Worm (Caenorhabditis elegans) whole organism, L3 larva: ENCODE measurements around the gene irld-2.

Experiments used
- R02D3.7 ChIP-seq: fragments of 150-350 bp; optimal IDR thresholded peaks from 2 replicates; lab custom pipeline; 2014; ENCODE audit warnings: missing biosample characterization, missing genetic modification characterization
- aly-2 ChIP-seq: fragments of 150-350 bp; optimal IDR thresholded peaks from 2 replicates; lab custom pipeline; 2014; ENCODE audit warnings: missing biosample characterization, missing genetic modification characterization
- ceh-28 ChIP-seq: fragments of 150-350 bp; optimal IDR thresholded peaks from 2 replicates; lab custom pipeline; 2014; ENCODE audit warnings: missing biosample characterization, missing genetic modification reagents, missing genetic modification characterization
- ceh-82 ChIP-seq: fragments of 150-350 bp; optimal IDR thresholded peaks from 2 replicates; lab custom pipeline; 2014; ENCODE audit warnings: missing biosample characterization, missing genetic modification characterization
- ceh-9 ChIP-seq: sonication (generic microtip); optimal IDR thresholded peaks from 2 replicates; lab custom pipeline; 2018; ENCODE audit warnings: missing biosample characterization, missing genetic modification characterization
- daf-12 ChIP-seq: fragments of 150-350 bp; optimal IDR thresholded peaks from 2 replicates; lab custom pipeline; 2014; ENCODE audit warnings: missing biosample characterization, missing genetic modification reagents, missing genetic modification characterization
- egl-27 ChIP-seq: sonication (generic microtip); optimal IDR thresholded peaks from 4 replicates; lab custom pipeline; 2017; ENCODE audit warnings: missing biosample characterization, missing genetic modification reagents, missing genetic modification characterization
- egl-5 ChIP-seq: fragments of 150-350 bp; optimal IDR thresholded peaks from 2 replicates; lab custom pipeline; 2017; ENCODE audit warnings: missing biosample characterization, missing genetic modification reagents, missing genetic modification characterization, inconsistent platforms
- elt-1 ChIP-seq: fragments of 150-350 bp; optimal IDR thresholded peaks from 2 replicates; lab custom pipeline; 2014; ENCODE audit warnings: missing biosample characterization, missing genetic modification characterization
- elt-2 ChIP-seq: sonication (generic microtip); optimal IDR thresholded peaks from 2 replicates; lab custom pipeline; 2016; ENCODE audit warnings: missing genetic modification reagents, mild to moderate bottlenecking, missing genetic modification characterization, missing compliant biosample characterization
- elt-3 ChIP-seq, 3 experiments: fragments of 150-350 bp in 1 of 3; sonication (generic microtip) in 2 of 3; optimal IDR thresholded peaks; 2 replicates in 2 of 3; 4 replicates in 1 of 3; lab custom pipeline; 2014 to 2017; ENCODE audit warnings: missing biosample characterization in 3 of 3, missing genetic modification characterization in 3 of 3
- eor-1 ChIP-seq, 2 experiments: fragments of 150-350 bp; optimal IDR thresholded peaks; 2 replicates each; lab custom pipeline; 2014 to 2018; ENCODE audit warnings: missing biosample characterization in 2 of 2, missing genetic modification characterization in 2 of 2
- fkh-10 ChIP-seq: sonication (generic microtip); optimal IDR thresholded peaks from 2 replicates; lab custom pipeline; 2017; ENCODE audit warnings: missing biosample characterization, missing genetic modification reagents, missing genetic modification characterization
- fos-1 ChIP-seq: fragments of 150-350 bp; optimal IDR thresholded peaks from 2 replicates; lab custom pipeline; 2014; ENCODE audit warnings: missing biosample characterization, missing genetic modification characterization
- hmg-11 ChIP-seq: sonication (generic microtip); optimal IDR thresholded peaks from 2 replicates; lab custom pipeline; 2016; ENCODE audit warnings: missing genetic modification characterization, missing compliant biosample characterization
- jun-1 ChIP-seq: fragments of 150-350 bp; optimal IDR thresholded peaks from 2 replicates; lab custom pipeline; 2014; ENCODE audit warnings: missing biosample characterization, missing genetic modification reagents, missing genetic modification characterization
- lin-15B ChIP-seq: fragments of 150-350 bp; optimal IDR thresholded peaks from 2 replicates; lab custom pipeline; 2014; ENCODE audit warnings: missing biosample characterization, missing genetic modification characterization
- lin-39 ChIP-seq: fragments of 150-350 bp; optimal IDR thresholded peaks from 2 replicates; lab custom pipeline; 2018; ENCODE audit warnings: missing biosample characterization, missing genetic modification reagents, missing genetic modification characterization
- lsy-12 ChIP-seq: sonication (generic microtip); optimal IDR thresholded peaks from 2 replicates; lab custom pipeline; 2016; ENCODE audit warnings: mild to moderate bottlenecking, missing genetic modification characterization, missing compliant biosample characterization
- mml-1 ChIP-seq: fragments of 150-350 bp; sonication (generic microtip); optimal IDR thresholded peaks from 3 replicates; lab custom pipeline; 2014; ENCODE audit warnings: missing biosample characterization, missing genetic modification characterization
- nfya-1 ChIP-seq: sonication (generic microtip); optimal IDR thresholded peaks from 2 replicates; lab custom pipeline; 2017; ENCODE audit warnings: missing genetic modification characterization, mild to moderate bottlenecking, missing compliant biosample characterization, antibody characterized with exemption, moderate library complexity; ENCODE audit not compliant: insufficient read depth
- nhr-23 ChIP-seq: fragments of 150-350 bp; optimal IDR thresholded peaks from 2 replicates; lab custom pipeline; 2014; ENCODE audit warnings: missing biosample characterization, missing genetic modification reagents, missing genetic modification characterization
- nhr-25 ChIP-seq: sonication (generic microtip); optimal IDR thresholded peaks from 2 replicates; lab custom pipeline; 2017; ENCODE audit warnings: missing biosample characterization, missing genetic modification characterization
- nhr-28 ChIP-seq: fragments of 150-350 bp; optimal IDR thresholded peaks from 2 replicates; lab custom pipeline; 2014; ENCODE audit warnings: missing biosample characterization, missing genetic modification characterization
- nhr-43 ChIP-seq: sonication (generic microtip); optimal IDR thresholded peaks from 2 replicates; lab custom pipeline; 2016; ENCODE audit warnings: mild to moderate bottlenecking, missing genetic modification characterization, missing compliant biosample characterization; ENCODE audit not compliant: poor library complexity, severe bottlenecking
- nhr-76 ChIP-seq: fragments of 150-350 bp; sonication (generic microtip); optimal IDR thresholded peaks from 5 replicates; lab custom pipeline; 2014; ENCODE audit warnings: missing biosample characterization, missing genetic modification characterization
- pha-4 ChIP-seq: fragments of 150-350 bp; optimal IDR thresholded peaks from 2 replicates; lab custom pipeline; 2014; ENCODE audit warnings: missing biosample characterization, missing genetic modification reagents, missing genetic modification characterization
- pqm-1 ChIP-seq: fragments of 150-350 bp; optimal IDR thresholded peaks from 2 replicates; lab custom pipeline; 2017; ENCODE audit warnings: missing biosample characterization, missing genetic modification characterization, inconsistent platforms
- sea-2 ChIP-seq: fragments of 150-350 bp; sonication (generic microtip); optimal IDR thresholded peaks from 4 replicates; lab custom pipeline; 2014; ENCODE audit warnings: missing biosample characterization, missing genetic modification reagents, missing genetic modification characterization
- skn-1 ChIP-seq: fragments of 150-350 bp; optimal IDR thresholded peaks from 2 replicates; lab custom pipeline; 2014; ENCODE audit warnings: missing biosample characterization, missing genetic modification characterization
- snpc-4 ChIP-seq: fragments of 150-350 bp; optimal IDR thresholded peaks from 2 replicates; lab custom pipeline; 2014; ENCODE audit warnings: missing biosample characterization, missing genetic modification characterization
- tbx-2 ChIP-seq: sonication (generic microtip); optimal IDR thresholded peaks from 2 replicates; lab custom pipeline; 2016; ENCODE audit warnings: mild to moderate bottlenecking, missing genetic modification characterization, missing compliant biosample characterization
- unc-39 ChIP-seq: sonication (generic microtip); optimal IDR thresholded peaks from 4 replicates; lab custom pipeline; 2017; ENCODE audit warnings: missing biosample characterization, missing genetic modification characterization
- unc-62 ChIP-seq: fragments of 150-350 bp; sonication (generic microtip); optimal IDR thresholded peaks from 4 replicates; lab custom pipeline; 2014; ENCODE audit warnings: missing biosample characterization, missing genetic modification reagents, missing genetic modification characterization
- ztf-11 ChIP-seq: fragments of 150-350 bp; optimal IDR thresholded peaks from 2 replicates; lab custom pipeline; 2014; ENCODE audit warnings: missing biosample characterization, missing genetic modification characterization

The irld-2 gene

DNA sequence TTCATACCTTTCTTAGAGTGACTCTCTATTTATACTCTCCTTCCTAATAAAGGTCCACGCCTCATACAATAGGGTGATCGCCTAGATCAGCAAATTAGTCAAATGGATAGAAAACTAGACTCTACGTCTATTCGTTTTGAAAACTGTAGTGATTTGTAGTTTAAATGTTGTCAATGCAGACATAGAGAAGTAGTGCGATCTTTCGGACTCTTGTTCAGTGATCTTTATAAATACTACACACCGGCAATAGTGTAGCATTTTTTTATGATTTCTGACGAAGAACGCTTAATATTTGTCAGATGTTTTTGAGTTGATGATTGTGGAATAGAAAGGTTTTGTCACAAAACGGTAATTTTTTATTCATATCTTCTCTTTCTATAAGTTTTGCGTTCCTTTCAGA is 16.4 kb upstream of the irld-2 start:
- peak; percentile 4 for TF ChIP-seq elt-2 (tag; lab: Kevin White, UChicago)
- no peak for TF ChIP-seq ceh-28 (tag; lab: Kevin White, UChicago)

DNA sequence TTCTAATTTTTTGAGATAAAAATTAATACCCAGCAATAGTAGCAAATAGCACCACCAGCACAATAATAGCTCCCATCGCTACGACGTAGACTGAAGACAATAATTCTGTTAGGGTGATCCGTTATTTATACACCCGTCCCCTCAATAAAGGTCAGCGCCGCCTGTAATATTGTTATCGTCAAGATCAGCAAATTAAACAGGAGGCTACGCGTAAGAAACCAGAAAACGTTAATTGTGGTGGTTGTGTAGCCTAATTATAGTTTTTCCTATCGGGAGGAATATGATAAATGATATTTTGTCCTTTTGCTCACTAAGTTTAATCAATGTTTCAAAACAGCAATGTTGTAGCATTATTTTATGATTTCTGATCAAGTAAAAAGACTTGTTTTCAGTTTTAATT is 14.7 kb upstream of the irld-2 start, which contains the start of the genes cyp-13B1 and C29F7.1:
cyp-13B1 (minus strand) TSS at position 101 of the 400 bp plus-strand sequence.
C29F7.1 (plus strand) TSS at position 394 of the 400 bp plus-strand sequence.
- no peak for TF ChIP-seq jun-1 (tag; lab: Kevin White, UChicago)
- peak; percentile 47 for TF ChIP-seq elt-2 (tag; lab: Kevin White, UChicago)
- TF ChIP-seq pqm-1 (tag; lab: Kevin White, UChicago) = peak; percentile 50

DNA sequence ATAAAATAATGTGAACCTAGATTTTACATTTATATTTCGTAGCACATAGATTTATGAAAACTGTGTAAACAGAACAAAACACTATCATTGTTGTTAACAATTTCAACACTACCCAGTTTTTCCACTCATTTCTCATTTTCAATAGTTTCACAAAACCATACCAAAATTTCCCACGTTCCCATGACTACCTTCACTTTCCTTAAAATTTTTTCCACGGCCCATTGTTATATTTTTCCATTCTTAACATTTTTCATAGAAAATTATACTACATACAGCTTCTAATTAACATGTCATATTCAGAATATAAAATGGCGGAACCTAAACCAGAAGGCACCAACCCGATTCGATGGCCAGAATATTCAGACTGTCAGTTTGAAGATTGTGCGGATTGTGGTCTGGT is 6.9 kb upstream of the irld-2 start, which contains the start of gene F02C12.1:
F02C12.1 (plus strand) TSS at position 301 of the 400 bp plus-strand sequence.
- TF ChIP-seq jun-1 (tag; lab: Kevin White, UChicago) = no peak
- TF ChIP-seq unc-39 (tag; lab: Kevin White, UChicago) = no peak
- TF ChIP-seq nhr-76 = no peak
- TF ChIP-seq lin-15B (tag; lab: Kevin White, UChicago) = no peak
- TF ChIP-seq unc-62 (GFP tag; lab: Kevin White, UChicago) = no peak
- no peak for TF ChIP-seq elt-3 (tag; optimal IDR thresholded peaks at IDR 0.05; lab: Kevin White, UChicago)
- no peak for TF ChIP-seq ceh-28 (tag; lab: Kevin White, UChicago)
- TF ChIP-seq aly-2 (tag; lab: Kevin White, UChicago) = no peak
- no peak for TF ChIP-seq nfya-1 (tag; lab: Kevin White, UChicago)
- no peak for TF ChIP-seq fos-1 (tag; lab: Kevin White, UChicago)
- no peak for TF ChIP-seq snpc-4 (tag; lab: Kevin White, UChicago)
- TF ChIP-seq elt-1 (tag; lab: Kevin White, UChicago) = no peak
- TF ChIP-seq nhr-25 (tag; lab: Kevin White, UChicago) = no peak
- no peak for TF ChIP-seq ztf-11 (tag; lab: Kevin White, UChicago)

DNA sequence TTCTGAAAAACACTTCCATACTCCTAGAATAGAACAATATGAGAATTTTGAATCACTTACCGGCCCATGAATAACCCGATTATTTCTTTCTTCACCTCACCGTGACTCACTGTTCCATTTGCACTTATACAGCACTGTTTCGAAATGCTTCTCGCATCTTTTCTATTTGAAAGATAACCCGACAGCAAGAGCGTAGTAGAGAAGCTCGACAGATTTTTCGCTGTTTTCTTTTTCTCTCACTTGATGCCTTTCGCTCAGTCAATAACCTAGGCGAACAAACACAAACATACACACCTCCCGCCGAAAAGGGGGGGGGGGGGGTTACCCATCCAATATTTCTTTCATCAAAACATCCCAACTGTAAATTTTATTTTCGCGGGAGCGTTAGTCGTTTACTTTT is 6.4 kb upstream of the irld-2 start:
- TF ChIP-seq ceh-82 (tag; lab: Kevin White, UChicago) (no peak), pha-4 (tag; lab: Kevin White, UChicago) (peak; percentile 90), lsy-12 (tag; lab: Kevin White, UChicago) (no peak), elt-3 (tag; optimal IDR thresholded peaks at IDR 0.05; lab: Kevin White, UChicago) (no peak), nfya-1 (tag; lab: Kevin White, UChicago) (peak; percentile 3), pqm-1 (tag; lab: Kevin White, UChicago) (peak; percentile 62), elt-2 (tag; lab: Kevin White, UChicago) (peak; percentile 43), tbx-2 (tag; lab: Kevin White, UChicago) (no peak), jun-1 (tag; lab: Kevin White, UChicago) (no peak), ceh-9 (tag; lab: Kevin White, UChicago) (no peak), daf-12 (tag; lab: Kevin White, UChicago) (no peak)

DNA sequence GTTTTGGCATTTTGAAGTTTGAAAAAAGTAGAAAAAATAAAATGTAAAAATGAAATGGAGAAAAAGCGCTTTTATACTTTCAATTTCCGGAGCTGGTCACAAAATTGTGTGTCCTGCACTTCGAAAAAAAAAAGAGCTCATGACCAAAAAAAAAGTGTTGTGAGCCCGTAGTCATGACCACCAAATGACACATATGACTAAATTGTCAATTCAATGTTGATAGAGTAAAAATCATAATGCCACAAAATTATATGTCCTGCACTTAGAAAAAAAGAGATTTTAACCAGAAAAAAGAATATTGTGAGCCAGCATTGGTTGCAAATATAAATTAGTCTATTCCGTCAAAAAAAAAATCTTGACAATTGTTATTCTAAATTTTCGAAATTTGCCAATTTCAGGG is 4.3 kb upstream of the irld-2 start, which contains the start of gene F02C12.2:
F02C12.2 (minus strand) TSS at position 101 of the 400 bp plus-strand sequence.
- TF ChIP-seq aly-2 (tag; lab: Kevin White, UChicago) (no peak), skn-1 (tag; lab: Kevin White, UChicago) (no peak), mml-1 (tag; lab: Kevin White, UChicago) (no peak), unc-39 (tag; lab: Kevin White, UChicago) (no peak), tbx-2 (tag; lab: Kevin White, UChicago) (no peak), elt-3 (tag; optimal IDR thresholded peaks at IDR 0.05; lab: Kevin White, UChicago) (no peak), pqm-1 (tag; lab: Kevin White, UChicago) (no peak)
- TF ChIP-seq, all 47 proteins: peak for 0

DNA sequence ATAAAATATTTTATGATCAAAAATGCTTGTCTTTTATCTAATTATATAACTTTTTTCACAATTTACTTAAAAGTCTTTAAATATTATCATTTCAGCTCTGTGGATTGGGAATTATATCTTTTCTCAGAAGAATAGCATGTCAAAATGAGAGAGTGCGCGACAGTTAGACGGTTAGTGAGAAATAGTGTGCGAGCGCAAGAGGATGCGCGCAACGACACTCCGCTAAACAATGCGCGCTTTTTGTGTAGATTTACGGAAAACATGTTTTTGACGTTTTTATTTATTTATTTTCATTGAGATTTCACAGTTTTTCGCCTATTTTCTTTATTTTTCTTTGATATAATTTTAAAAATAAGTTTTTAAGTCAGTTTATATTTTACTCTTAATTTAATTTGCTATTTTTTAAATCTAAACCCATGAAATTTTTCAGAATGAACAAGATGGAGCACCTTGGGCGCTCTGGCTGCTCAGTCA is 1.7 kb upstream of the irld-2 start, which contains the start of gene F02C12.3:
F02C12.3 (plus strand) TSS at position 424 of the 474 bp plus-strand sequence.
- TF ChIP-seq snpc-4 (tag; lab: Kevin White, UChicago) = peak; percentile 47
- TF ChIP-seq nhr-43 (tag; lab: Kevin White, UChicago) = peak; percentile 64
- TF ChIP-seq hmg-11 (tag; lab: Kevin White, UChicago) = peak; percentile 74
- TF ChIP-seq egl-27 (tag; lab: Kevin White, UChicago) = no peak
- TF ChIP-seq jun-1 (tag; lab: Kevin White, UChicago) = peak; percentile 49
- TF ChIP-seq elt-1 (tag; lab: Kevin White, UChicago) = peak; percentile 13
- TF ChIP-seq nfya-1 (tag; lab: Kevin White, UChicago) = peak; percentile 87
- no peak for TF ChIP-seq aly-2 (tag; lab: Kevin White, UChicago)
- peak; percentile 84 for TF ChIP-seq nhr-25 (tag; lab: Kevin White, UChicago)
- TF ChIP-seq R02D3.7 = peak; percentile 97
- TF ChIP-seq egl-5 (tag; lab: Kevin White, UChicago) = peak; percentile 46
- no peak for TF ChIP-seq unc-39 (tag; lab: Kevin White, UChicago)
- TF ChIP-seq fos-1 (tag; lab: Kevin White, UChicago) = no peak
- TF ChIP-seq tbx-2 (tag; lab: Kevin White, UChicago) = peak; percentile 65
- TF ChIP-seq lin-39 (tag; lab: Kevin White, UChicago) = peak; percentile 41
- TF ChIP-seq skn-1 (tag; lab: Kevin White, UChicago) = peak; percentile 66
- TF ChIP-seq elt-2 (tag; lab: Kevin White, UChicago) = peak; percentile 37
- TF ChIP-seq lin-15B (tag; lab: Kevin White, UChicago) = peak; percentile 91
- peak; percentile 39 for TF ChIP-seq fkh-10 (GFP tag; lab: Kevin White, UChicago)
- TF ChIP-seq pha-4 (tag; lab: Kevin White, UChicago) = peak; percentile 90
- no peak for TF ChIP-seq nhr-28
- TF ChIP-seq nhr-23 (tag; lab: Kevin White, UChicago) = peak; percentile 88
- peak; percentile 41 for TF ChIP-seq ceh-82 (tag; lab: Kevin White, UChicago)
- no peak for TF ChIP-seq eor-1 (tag; optimal IDR thresholded peaks at IDR 0.05; lab: Kevin White, UChicago)
- no peak for TF ChIP-seq ceh-9 (tag; lab: Kevin White, UChicago)
- TF ChIP-seq ceh-28 (tag; lab: Kevin White, UChicago) = peak; percentile 46
- TF ChIP-seq sea-2 (GFP tag; lab: Kevin White, UChicago) = no peak
- peak; percentile 36 for TF ChIP-seq pqm-1 (tag; lab: Kevin White, UChicago)
